Fruit fly (Drosophila melanogaster) whole organism, embryonic: Measurements from ENCODE around the gene CG8420.

Experiments used
- Ada2b ChIP-seq: fragments of 200-800 bp; sonication (Bioruptor generic); IDR thresholded peaks from 2 replicates; pipeline ENCODE4 v1.3.6; 2022; ENCODE audit warnings: missing biosample characterization, missing genetic modification characterization
- Atf3 ChIP-seq: fragments of 200-800 bp; sonication (Bioruptor generic); optimal IDR thresholded peaks from 3 replicates; lab custom pipeline; 2016; ENCODE audit warnings: missing biosample characterization, missing genetic modification characterization
- Atf6 ChIP-seq: fragments of 200-800 bp; sonication (Bioruptor generic); IDR thresholded peaks from 2 replicates; pipeline ENCODE4 v1.3.6; 2022; ENCODE audit warnings: missing biosample characterization, missing genetic modification characterization
- CG13287 ChIP-seq: fragments of 200-800 bp; sonication (Bioruptor generic); IDR thresholded peaks from 2 replicates; pipeline ENCODE4 v1.3.6; 2022; ENCODE audit warnings: missing biosample characterization, missing genetic modification characterization; ENCODE audit not compliant: partially characterized antibody
- CG14965 ChIP-seq: fragments of 200-800 bp; sonication (Bioruptor generic); optimal IDR thresholded peaks from 2 replicates; lab custom pipeline; 2016; ENCODE audit warnings: missing biosample characterization, missing genetic modification characterization, borderline replicate concordance
- CG1603 ChIP-seq: fragments of 200-800 bp; sonication (Bioruptor generic); optimal IDR thresholded peaks from 2 replicates; lab custom pipeline; 2019; ENCODE audit warnings: missing biosample characterization, mild to moderate bottlenecking, missing genetic modification characterization, moderate library complexity
- CG17359 ChIP-seq: fragments of 200-800 bp; sonication (Bioruptor generic); optimal IDR thresholded peaks from 3 replicates; lab custom pipeline; 2018; ENCODE audit warnings: missing biosample characterization, mild to moderate bottlenecking, missing genetic modification characterization, moderate library complexity
- CG33213 ChIP-seq: fragments of 200-800 bp; sonication (Bioruptor generic); optimal IDR thresholded peaks from 3 replicates; lab custom pipeline; 2016; ENCODE audit warnings: missing biosample characterization, missing genetic modification characterization
- CG34224 ChIP-seq: fragments of 200-800 bp; sonication (Bioruptor generic); IDR thresholded peaks from 3 replicates; pipeline ENCODE4 v1.3.6; 2022; ENCODE audit warnings: missing biosample characterization, missing genetic modification characterization; ENCODE audit not compliant: partially characterized antibody
- CG4617 ChIP-seq: fragments of 200-800 bp; sonication (Bioruptor generic); optimal IDR thresholded peaks from 3 replicates; lab custom pipeline; 2016; ENCODE audit warnings: missing biosample characterization, missing genetic modification characterization, borderline replicate concordance
- CG4854 ChIP-seq: fragments of 200-800 bp; sonication (Bioruptor generic); optimal IDR thresholded peaks from 2 replicates; lab custom pipeline; 2016; ENCODE audit warnings: missing biosample characterization, missing genetic modification characterization, inconsistent platforms
- CG6175 ChIP-seq: fragments of 200-800 bp; sonication (Bioruptor generic); IDR thresholded peaks from 3 replicates; pipeline ENCODE4 v1.3.6; 2022; ENCODE audit warnings: missing biosample characterization, missing genetic modification characterization
- CG6272 ChIP-seq: fragments of 200-800 bp; sonication (Bioruptor generic); IDR thresholded peaks from 2 replicates; pipeline ENCODE4 v1.3.6; 2022; ENCODE audit warnings: missing biosample characterization, missing genetic modification characterization
- CG6654 ChIP-seq: fragments of 200-800 bp; sonication (Bioruptor generic); optimal IDR thresholded peaks from 2 replicates; lab custom pipeline; 2017; ENCODE audit warnings: missing biosample characterization, mild to moderate bottlenecking, missing genetic modification characterization
- CG6854 ChIP-seq: fragments of 200-800 bp; sonication (Bioruptor generic); optimal IDR thresholded peaks from 3 replicates; lab custom pipeline; 2017; ENCODE audit warnings: missing biosample characterization, mild to moderate bottlenecking, missing genetic modification characterization
- CG9727 ChIP-seq: fragments of 200-800 bp; sonication (Bioruptor generic); optimal IDR thresholded peaks from 3 replicates; lab custom pipeline; 2017; ENCODE audit warnings: missing biosample characterization, mild to moderate bottlenecking, missing genetic modification characterization
- D19A ChIP-seq: fragments of 200-800 bp; optimal IDR thresholded peaks from 3 replicates; lab custom pipeline; 2019; ENCODE audit warnings: missing biosample characterization, mild to moderate bottlenecking, missing genetic modification characterization, moderate library complexity
- Dbx ChIP-seq: fragments of 200-800 bp; sonication (Bioruptor generic); IDR thresholded peaks from 3 replicates; pipeline ENCODE4 v1.3.6; 2022; ENCODE audit warnings: missing biosample characterization, missing genetic modification characterization
- Dip2 ChIP-seq: fragments of 200-800 bp; sonication (Bioruptor generic); IDR thresholded peaks from 2 replicates; pipeline ENCODE4 v1.3.6; 2022; ENCODE audit warnings: missing biosample characterization, missing genetic modification characterization
- Doc2 ChIP-seq: fragments of 200-800 bp; sonication (Bioruptor generic); IDR thresholded peaks from 2 replicates; pipeline ENCODE4 v1.3.6; 2022; ENCODE audit warnings: missing biosample characterization, missing genetic modification characterization
- H2.0 ChIP-seq: fragments of 200-800 bp; sonication (Bioruptor generic); IDR thresholded peaks from 2 replicates; pipeline ENCODE4 v1.3.6; 2022; ENCODE audit warnings: missing biosample characterization, missing genetic modification characterization
- Hmr ChIP-seq: fragments of 200-800 bp; sonication (Bioruptor generic); optimal IDR thresholded peaks from 3 replicates; lab custom pipeline; 2017; ENCODE audit warnings: mild to moderate bottlenecking, missing biosample characterization, missing genetic modification reagents, missing genetic modification characterization
- Lim3 ChIP-seq: fragments of 200-800 bp; sonication (Bioruptor generic); IDR thresholded peaks from 2 replicates; pipeline ENCODE4 v1.3.6; 2022; ENCODE audit warnings: missing biosample characterization, missing genetic modification characterization
- Mrtf ChIP-seq: fragments of 200-800 bp; sonication (Bioruptor generic); IDR thresholded peaks from 3 replicates; pipeline ENCODE4 v1.3.6; 2022; ENCODE audit warnings: missing biosample characterization, missing genetic modification characterization
- NFAT ChIP-seq: fragments of 200-800 bp; sonication (Bioruptor generic); IDR thresholded peaks from 2 replicates; pipeline ENCODE4 v1.3.6; 2022; ENCODE audit warnings: missing biosample characterization, missing genetic modification characterization
- Nf-YB ChIP-seq: fragments of 200-800 bp; sonication (Bioruptor generic); optimal IDR thresholded peaks from 3 replicates; lab custom pipeline; 2019; ENCODE audit warnings: missing biosample characterization, mild to moderate bottlenecking, missing genetic modification characterization, moderate library complexity
- PHDP ChIP-seq: fragments of 200-800 bp; sonication (Bioruptor generic); optimal IDR thresholded peaks from 3 replicates; lab custom pipeline; 2018; ENCODE audit warnings: missing biosample characterization, mild to moderate bottlenecking, missing genetic modification characterization, moderate library complexity
- Poxn ChIP-seq: fragments of 200-800 bp; sonication (Bioruptor generic); IDR thresholded peaks from 2 replicates; pipeline ENCODE4 v1.3.6; 2022; ENCODE audit warnings: missing biosample characterization, missing genetic modification characterization
- Scr ChIP-seq: fragments of 200-800 bp; sonication (Bioruptor generic); IDR thresholded peaks from 2 replicates; pipeline ENCODE4 v1.3.6; 2022; ENCODE audit warnings: missing biosample characterization, missing genetic modification characterization; ENCODE audit not compliant: partially characterized antibody
- Side ChIP-seq: fragments of 200-800 bp; sonication (Bioruptor generic); optimal IDR thresholded peaks from 2 replicates; lab custom pipeline; 2016; ENCODE audit warnings: missing biosample characterization, missing genetic modification characterization
- Sry-δ ChIP-seq: fragments of 200-800 bp; sonication (Bioruptor generic); optimal IDR thresholded peaks from 2 replicates; lab custom pipeline; 2016; ENCODE audit warnings: missing biosample characterization, missing genetic modification characterization
- Stat92E ChIP-seq, 3 experiments: fragments of >200 bp in 2 of 3; fragments of 200-800 bp in 1 of 3; sonication (Bioruptor generic) in 1 of 3; optimal IDR thresholded peaks; 2 replicates each; lab custom pipeline; 2017 to 2019; ENCODE audit warnings: missing biosample characterization in 3 of 3, missing genetic modification characterization in 3 of 3, mild to moderate bottlenecking in 1 of 3, moderate library complexity in 1 of 3
- ara ChIP-seq: fragments of 200-800 bp; sonication (Bioruptor generic); IDR thresholded peaks from 2 replicates; pipeline ENCODE4 v1.3.6; 2022; ENCODE audit warnings: missing biosample characterization, missing genetic modification characterization
- bab2 ChIP-seq: fragments of 200-800 bp; sonication (Bioruptor generic); optimal IDR thresholded peaks from 2 replicates; lab custom pipeline; 2016; ENCODE audit warnings: missing biosample characterization, missing genetic modification characterization
- bigmax ChIP-seq: fragments of 200-800 bp; sonication (Bioruptor generic); optimal IDR thresholded peaks from 2 replicates; lab custom pipeline; 2018; ENCODE audit warnings: missing biosample characterization, mild to moderate bottlenecking, missing genetic modification characterization
- cg ChIP-seq: fragments of 200-800 bp; sonication (Bioruptor generic); optimal IDR thresholded peaks from 3 replicates; lab custom pipeline; 2019; ENCODE audit warnings: missing biosample characterization, mild to moderate bottlenecking, missing genetic modification characterization, moderate library complexity
- croc ChIP-seq: fragments of 200-800 bp; sonication (Bioruptor generic); conservative IDR thresholded peaks from 3 replicates; pipeline ENCODE4 v1.3.6; 2022; ENCODE audit warnings: missing biosample characterization, missing genetic modification characterization
- dati ChIP-seq: fragments of 200-800 bp; sonication (Bioruptor generic); IDR thresholded peaks from 2 replicates; pipeline ENCODE4 v1.3.6; 2022; ENCODE audit warnings: missing biosample characterization, missing genetic modification characterization
- en ChIP-seq: fragments of 200-800 bp; sonication (Bioruptor generic); optimal IDR thresholded peaks from 2 replicates; lab custom pipeline; 2016; ENCODE audit warnings: missing biosample characterization, missing genetic modification characterization
- gcm2 ChIP-seq: fragments of 200-800 bp; sonication (Bioruptor generic); optimal IDR thresholded peaks from 2 replicates; lab custom pipeline; 2016; ENCODE audit warnings: missing biosample characterization, missing genetic modification characterization
- hth ChIP-seq: fragments of >200 bp; optimal IDR thresholded peaks from 2 replicates; lab custom pipeline; 2017; ENCODE audit warnings: inconsistent platforms
- inv ChIP-seq: fragments of 200-800 bp; sonication (Bioruptor generic); IDR thresholded peaks from 2 replicates; pipeline ENCODE4 v1.3.6; 2022; ENCODE audit warnings: missing biosample characterization, missing genetic modification characterization; ENCODE audit not compliant: partially characterized antibody
- lmd ChIP-seq: fragments of 200-800 bp; sonication (Bioruptor generic); IDR thresholded peaks from 2 replicates; pipeline ENCODE4 v1.3.6; 2022; ENCODE audit warnings: missing biosample characterization, missing genetic modification characterization
- mld ChIP-seq: fragments of 200-800 bp; sonication (Bioruptor generic); IDR thresholded peaks from 3 replicates; pipeline ENCODE4 v1.3.6; 2022; ENCODE audit warnings: missing biosample characterization, missing genetic modification characterization; ENCODE audit not compliant: partially characterized antibody
- nau ChIP-seq: fragments of 200-800 bp; sonication (Bioruptor generic); optimal IDR thresholded peaks from 3 replicates; lab custom pipeline; 2017; ENCODE audit warnings: missing biosample characterization, mild to moderate bottlenecking, missing genetic modification characterization, missing genetic modification reagents
- p53 ChIP-seq: fragments of 200-800 bp; sonication (Bioruptor generic); optimal IDR thresholded peaks from 2 replicates; lab custom pipeline; 2016; ENCODE audit warnings: missing biosample characterization, missing genetic modification characterization
- rib ChIP-seq: fragments of 200-800 bp; sonication (Bioruptor generic); IDR thresholded peaks from 2 replicates; pipeline ENCODE4 v1.3.6; 2022; ENCODE audit warnings: missing biosample characterization, missing genetic modification characterization
- run ChIP-seq: fragments of 200-800 bp; sonication (Bioruptor generic); optimal IDR thresholded peaks from 3 replicates; lab custom pipeline; 2018; ENCODE audit warnings: missing biosample characterization, mild to moderate bottlenecking, missing genetic modification characterization
- sna ChIP-seq: fragments of 200-800 bp; sonication (Bioruptor generic); IDR thresholded peaks from 2 replicates; pipeline ENCODE4 v1.3.6; 2022; ENCODE audit warnings: missing biosample characterization, missing genetic modification characterization; ENCODE audit not compliant: partially characterized antibody
- z ChIP-seq: fragments of 200-800 bp; sonication (Bioruptor generic); IDR thresholded peaks from 3 replicates; pipeline ENCODE4 v1.3.6; 2022; ENCODE audit warnings: missing biosample characterization, missing genetic modification characterization
- zen2 ChIP-seq: fragments of 200-800 bp; sonication (Bioruptor generic); IDR thresholded peaks from 3 replicates; pipeline ENCODE4 v1.3.6; 2022; ENCODE audit warnings: missing biosample characterization, missing genetic modification characterization; ENCODE audit not compliant: partially characterized antibody

CG8420 gene

DNA sequence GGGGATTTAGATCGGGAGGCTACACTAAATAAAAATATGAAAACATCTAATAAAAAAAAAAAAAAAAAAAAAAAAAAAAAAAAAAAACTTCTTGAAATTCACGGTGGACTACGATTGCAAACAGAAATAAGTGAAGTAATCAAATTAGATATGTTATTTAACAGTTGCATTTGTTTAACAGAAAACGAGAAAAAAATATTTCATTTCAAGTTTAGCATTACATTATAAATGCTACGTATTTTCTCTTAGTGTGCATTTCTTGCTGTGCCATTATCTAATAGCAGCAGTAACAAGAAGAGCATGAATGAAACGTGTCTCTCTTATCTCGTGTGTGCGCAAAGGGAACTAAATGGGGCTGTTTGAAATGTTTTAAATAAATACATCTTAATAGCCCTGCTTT is 21.6 kb upstream of the CG8420 start (continued):
- TF ChIP-seq Doc2 = no peak
- TF ChIP-seq zen2 (GFP tag; lab: Robert Waterston, UW) = no peak
- peak; percentile 25 for TF ChIP-seq Atf3 (GFP tag; lab: Kevin White, UChicago)
- no peak for TF ChIP-seq CG33213
- peak; percentile 26 for TF ChIP-seq Sry-δ
- TF ChIP-seq lmd (GFP tag; lab: Robert Waterston, UW) = peak; percentile 75
- TF ChIP-seq Lim3 (GFP tag; lab: Robert Waterston, UW) = no peak
- peak; percentile 50; the same call in 2 of the 3 replicates for TF ChIP-seq croc (GFP tag; lab: Robert Waterston, UW)
- TF ChIP-seq inv (GFP tag; lab: Robert Waterston, UW) = no peak
- no peak for TF ChIP-seq CG6175
- TF ChIP-seq p53 (GFP tag; lab: Kevin White, UChicago) = no peak
- no peak for TF ChIP-seq Poxn (GFP tag; lab: Robert Waterston, UW)
- peak; percentile 69 for TF ChIP-seq ara (GFP tag; lab: Robert Waterston, UW)
- TF ChIP-seq CG4617 (GFP tag; lab: Kevin White, UChicago) = peak; percentile 24
- no peak for TF ChIP-seq CG14965 (GFP tag; lab: Kevin White, UChicago)
- TF ChIP-seq NFAT (GFP tag; lab: Robert Waterston, UW) = no peak
- TF ChIP-seq CG34224 (GFP tag; lab: Robert Waterston, UW) = no peak
- TF ChIP-seq Stat92E (GFP tag; optimal IDR thresholded peaks at IDR 0.05; lab: Kevin White, UChicago) = no peak
- no peak for TF ChIP-seq CG6854
- TF ChIP-seq Mrtf (GFP tag; lab: Robert Waterston, UW) = 0 out of 3 replicates have a peak, but pooled peaks have one; percentile 29
- no peak for TF ChIP-seq Dip2 (GFP tag; lab: Robert Waterston, UW)
- TF ChIP-seq CG1603 = peak; percentile 64
- peak; percentile 51 for TF ChIP-seq Ada2b (GFP tag; lab: Robert Waterston, UW)
- no peak for TF ChIP-seq gcm2 (GFP tag; lab: Kevin White, UChicago)
- no peak for TF ChIP-seq nau (GFP tag; lab: Kevin White, UChicago)
- TF ChIP-seq Dbx (GFP tag; lab: Robert Waterston, UW) = 0 out of 3 replicates have a peak, but pooled peaks have one; percentile 43
- no peak for TF ChIP-seq mld
- TF ChIP-seq D19A = peak; percentile 77
- peak; percentile 44 for TF ChIP-seq bab2 (GFP tag; lab: Kevin White, UChicago)
- TF ChIP-seq CG9727 (GFP tag; lab: Kevin White, UChicago) = peak; percentile 49
- no peak for TF ChIP-seq CG13287
- TF ChIP-seq CG6654 (GFP tag; lab: Kevin White, UChicago) = peak; percentile 45
- peak; percentile 23 for TF ChIP-seq run
- TF ChIP-seq sna = no peak
- TF ChIP-seq CG6272 (GFP tag; lab: Robert Waterston, UW) = peak; percentile 52
- peak; percentile 57 for TF ChIP-seq Hmr (GFP tag; lab: Kevin White, UChicago)
- peak; percentile 49 for TF ChIP-seq H2.0 (GFP tag; lab: Robert Waterston, UW)
- TF ChIP-seq z (GFP tag; lab: Robert Waterston, UW) = no peak
- TF ChIP-seq PHDP (tag; lab: Kevin White, UChicago) = peak; percentile 76
- no peak; the same call in 1 of the 2 replicates for TF ChIP-seq Atf6
- TF ChIP-seq Nf-YB = peak; percentile 46
- peak; percentile 45 for TF ChIP-seq Side
- TF ChIP-seq dati (GFP tag; lab: Robert Waterston, UW) = no peak
- TF ChIP-seq hth (lab: Kevin White, UChicago) = no peak
- TF ChIP-seq cg (GFP tag; lab: Kevin White, UChicago) = no peak
- no peak for TF ChIP-seq Scr (GFP tag; lab: Robert Waterston, UW)
- TF ChIP-seq bigmax = no peak
- TF ChIP-seq en (GFP tag; lab: Kevin White, UChicago) = peak; percentile 6
- TF ChIP-seq CG4854 (GFP tag; lab: Kevin White, UChicago) = no peak
- peak; percentile 88 for TF ChIP-seq CG17359 (tag; lab: Kevin White, UChicago)
- TF ChIP-seq rib (GFP tag; lab: Robert Waterston, UW) = no peak
